Worm (Caenorhabditis elegans) whole organism, L1 larva: ENCODE results near the gene stt-3.

Source experiments
- dsc-1 ChIP-seq: sonication (generic microtip); optimal IDR thresholded peaks from 2 replicates; lab custom pipeline; 2016; ENCODE audit warnings: mild to moderate bottlenecking, missing genetic modification characterization, missing compliant biosample characterization
- elt-3 ChIP-seq, 6 experiments: fragments of 150-350 bp in 1 of 6; sonication (generic microtip); optimal IDR thresholded peaks; 2 replicates each; lab custom pipeline; 2017 to 2018; ENCODE audit warnings: missing biosample characterization in 6 of 6, missing genetic modification characterization in 6 of 6, inconsistent platforms in 1 of 6
- ets-5 ChIP-seq: fragments of 200-800 bp; sonication (Bioruptor generic); IDR thresholded peaks from 2 replicates; pipeline ENCODE4 v1.3.6; 2022; ENCODE audit warnings: missing genetic modification characterization, missing compliant biosample characterization
- fkh-10 ChIP-seq: sonication (generic microtip); optimal IDR thresholded peaks from 2 replicates; lab custom pipeline; 2017; ENCODE audit warnings: missing biosample characterization, missing genetic modification reagents, missing genetic modification characterization
- isw-1 ChIP-seq: fragments of 200-800 bp; sonication (Bioruptor generic); IDR thresholded peaks from 2 replicates; pipeline ENCODE4 v1.3.6; 2022; ENCODE audit warnings: missing genetic modification characterization, missing compliant biosample characterization
- lin-13 ChIP-seq: fragments of 150-350 bp; optimal IDR thresholded peaks from 2 replicates; lab custom pipeline; 2014; ENCODE audit warnings: missing biosample characterization, missing genetic modification reagents, missing genetic modification characterization
- mep-1 ChIP-seq: fragments of 150-350 bp; optimal IDR thresholded peaks from 2 replicates; lab custom pipeline; 2014; ENCODE audit warnings: missing biosample characterization, missing genetic modification characterization
- nhr-12 ChIP-seq: sonication (generic microtip); optimal IDR thresholded peaks from 2 replicates; lab custom pipeline; 2017; ENCODE audit warnings: missing biosample characterization, missing genetic modification characterization
- nhr-237 ChIP-seq: fragments of 150-350 bp; optimal IDR thresholded peaks from 2 replicates; lab custom pipeline; 2014; ENCODE audit warnings: missing biosample characterization, missing genetic modification characterization
- nhr-28 ChIP-seq: fragments of 150-350 bp; optimal IDR thresholded peaks from 2 replicates; lab custom pipeline; 2014; ENCODE audit warnings: missing biosample characterization, missing genetic modification characterization
- nhr-76 ChIP-seq: sonication (generic microtip); optimal IDR thresholded peaks from 2 replicates; lab custom pipeline; 2017; ENCODE audit warnings: missing biosample characterization, missing genetic modification characterization
- nhr-77 ChIP-seq: fragments of 150-350 bp; optimal IDR thresholded peaks from 2 replicates; lab custom pipeline; 2014; ENCODE audit warnings: missing biosample characterization, missing genetic modification characterization
- nhr-84 ChIP-seq: sonication (generic microtip); optimal IDR thresholded peaks from 2 replicates; lab custom pipeline; 2017; ENCODE audit warnings: missing biosample characterization, missing genetic modification characterization
- pqm-1 ChIP-seq: sonication (generic microtip); optimal IDR thresholded peaks from 3 replicates; lab custom pipeline; 2017; ENCODE audit warnings: missing biosample characterization, missing genetic modification characterization

ce11 chrIII:6215943-6216342, 32.5 kb upstream of the stt-3 start:
- TF ChIP-seq pqm-1 (tag; lab: Kevin White, UChicago) = no peak
- no peak for TF ChIP-seq nhr-12 (tag; lab: Kevin White, UChicago)
- no peak for TF ChIP-seq nhr-237 (tag; lab: Kevin White, UChicago)
- no peak for TF ChIP-seq nhr-84 (tag; lab: Kevin White, UChicago)
- no peak for TF ChIP-seq mep-1
- TF ChIP-seq nhr-28 = no peak
- TF ChIP-seq isw-1 (GFP tag; lab: Robert Waterston, UW) = no peak
- TF ChIP-seq nhr-77 (tag; lab: Kevin White, UChicago) = no peak
- TF ChIP-seq lin-13 = no peak
- no peak for TF ChIP-seq dsc-1 (tag; lab: Kevin White, UChicago)
- no peak for TF ChIP-seq fkh-10 (GFP tag; lab: Kevin White, UChicago)
- no peak for TF ChIP-seq ets-5 (GFP tag; lab: Robert Waterston, UW)
- TF ChIP-seq elt-3 (tag; optimal IDR thresholded peaks at IDR 0.05; lab: Kevin White, UChicago) = peak in 1 of 6 experiments; percentile 72
- TF ChIP-seq nhr-76 = no peak
